Fruit fly (Drosophila melanogaster) whole organism: ENCODE data around the gene CG14455.

ENCODE experiments used
- CG8478 ChIP-seq: fragments of >200 bp; optimal IDR thresholded peaks from 2 replicates; lab custom pipeline; 2018; ENCODE audit warnings: inconsistent platforms
- psq ChIP-seq: fragments of >200 bp; optimal IDR thresholded peaks from 2 replicates; lab custom pipeline; 2017

dm6 chr3L:22717137-22717767 lies 30.4 kb upstream of the CG14455 start, which contains the start of the genes ArfGAP3 and CG32452:
- TF ChIP-seq psq (no peak), CG8478 (no peak)
